Worm (Caenorhabditis elegans): Measurements from ENCODE around the gene col-121.

DNA sequence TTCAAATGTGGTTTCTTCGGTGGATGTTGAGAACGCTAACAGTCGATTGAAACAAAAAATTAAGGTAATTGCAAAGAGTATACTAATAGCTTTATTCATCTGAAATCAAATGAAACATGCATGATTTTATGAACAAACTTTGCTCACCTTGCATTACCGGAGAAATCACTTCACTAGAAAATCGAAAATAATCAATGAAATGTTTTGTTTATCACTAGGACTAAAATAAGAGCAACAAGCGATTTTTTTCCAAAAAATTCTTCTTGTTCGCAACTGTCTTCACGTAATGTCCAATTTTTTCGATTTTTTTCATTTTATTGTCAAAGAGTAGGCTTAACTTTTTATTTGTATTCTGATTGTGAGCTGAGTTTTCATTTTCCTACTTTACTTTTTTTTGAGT lies 26.4 kb upstream of the col-121 start, which contains the start of gene F56D5.9:
- no peak for TF ChIP-seq dao-5 (tag; optimal IDR thresholded peaks at IDR 0.05)
- no peak for TF ChIP-seq him-1 (tag; optimal IDR thresholded peaks at IDR 0.05)
